Worm (Caenorhabditis elegans): ENCODE data around the gene F18A11.5.

Gene F18A11.5

ce11 chrII:12965138-12965537 lies 48.9 kb downstream of the F18A11.5 start:
- TF ChIP-seq fkh-4 (tag; optimal IDR thresholded peaks at IDR 0.05; ENCODE audit: borderline replicate concordance) (no peak), nhr-84 (tag; optimal IDR thresholded peaks at IDR 0.05) (no peak), lir-3 (tag; optimal IDR thresholded peaks at IDR 0.05; ENCODE audit: poor library complexity) (no peak), nhr-47 (tag; optimal IDR thresholded peaks at IDR 0.05) (no peak), nhr-85 (tag) (peak; percentile 69), pqm-1 (tag; optimal IDR thresholded peaks at IDR 0.05) (no peak)

ce11 chrII:12961743-12962142 lies 52.3 kb downstream of the F18A11.5 start:
- TF ChIP-seq nhr-85 (tag) (no peak), zip-4 (GFP tag; optimal IDR thresholded peaks at IDR 0.05) (no peak), zag-1 (tag; optimal IDR thresholded peaks at IDR 0.05) (no peak), blmp-1 (tag; optimal IDR thresholded peaks at IDR 0.05) (peak; percentile 91), nhr-12 (tag; optimal IDR thresholded peaks at IDR 0.05) (no peak), egl-27 (tag; optimal IDR thresholded peaks at IDR 0.05) (no peak)

- TF ChIP-seq blmp-1 (tag; optimal IDR thresholded peaks at IDR 0.05) = peak; percentile 34
- peak; percentile 25 for TF ChIP-seq nhr-85 (tag)
- TF ChIP-seq tlp-1 (tag; optimal IDR thresholded peaks at IDR 0.05) = no peak
Measured at ce11 chrII:12961293-12961692, 52.8 kb downstream of the F18A11.5 start.

ce11 chrII:12960206-12960605 lies 53.9 kb downstream of the F18A11.5 start:
- TF ChIP-seq alr-1 (tag; optimal IDR thresholded peaks at IDR 0.05; ENCODE audit: borderline replicate concordance) = no peak
- peak; percentile 70 for TF ChIP-seq blmp-1 (tag; optimal IDR thresholded peaks at IDR 0.05)

Measured in whole organism, L1 larva.